Fruit fly (Drosophila melanogaster) whole organism, embryonic: Measurements from ENCODE around the gene pall.

Experiments used
- ATbp ChIP-seq: fragments of 200-800 bp; sonication (Bioruptor generic); optimal IDR thresholded peaks from 2 replicates; lab custom pipeline; 2017; ENCODE audit warnings: missing biosample characterization, mild to moderate bottlenecking, missing genetic modification characterization, missing genetic modification reagents
- Antp ChIP-seq: fragments of 200-800 bp; sonication (Bioruptor generic); optimal IDR thresholded peaks from 3 replicates; lab custom pipeline; 2016; ENCODE audit warnings: missing biosample characterization, missing genetic modification characterization
- CG10321 ChIP-seq: fragments of 200-800 bp; sonication (Bioruptor generic); IDR thresholded peaks from 2 replicates; pipeline ENCODE4 v1.3.6; 2022; ENCODE audit warnings: missing biosample characterization, missing genetic modification characterization
- CG11504 ChIP-seq: fragments of 200-800 bp; sonication (Bioruptor generic); optimal IDR thresholded peaks from 3 replicates; lab custom pipeline; 2019; ENCODE audit warnings: missing biosample characterization, mild to moderate bottlenecking, missing genetic modification characterization, moderate library complexity
- CG12071 ChIP-seq: fragments of 200-800 bp; sonication (Bioruptor generic); optimal IDR thresholded peaks from 3 replicates; lab custom pipeline; 2018; ENCODE audit warnings: missing biosample characterization, mild to moderate bottlenecking, missing genetic modification characterization
- CG12219 ChIP-seq: fragments of 200-800 bp; sonication (Bioruptor generic); optimal IDR thresholded peaks from 3 replicates; lab custom pipeline; 2018; ENCODE audit warnings: missing biosample characterization, mild to moderate bottlenecking, missing genetic modification characterization
- CG15479 ChIP-seq: fragments of 200-800 bp; sonication (Bioruptor generic); optimal IDR thresholded peaks from 3 replicates; lab custom pipeline; 2019; ENCODE audit warnings: missing biosample characterization, mild to moderate bottlenecking, missing genetic modification characterization, moderate library complexity
- CG1832 ChIP-seq: fragments of 200-800 bp; sonication (Bioruptor generic); optimal IDR thresholded peaks from 2 replicates; lab custom pipeline; 2017; ENCODE audit warnings: missing biosample characterization, mild to moderate bottlenecking, missing genetic modification characterization, inconsistent platforms
- CG31388 ChIP-seq: fragments of 200-800 bp; sonication (Bioruptor generic); optimal IDR thresholded peaks from 2 replicates; lab custom pipeline; 2016; ENCODE audit warnings: missing biosample characterization, missing genetic modification characterization
- CG32532 ChIP-seq: fragments of 200-800 bp; sonication (Bioruptor generic); IDR thresholded peaks from 2 replicates; pipeline ENCODE4 v1.3.6; 2022; ENCODE audit warnings: missing biosample characterization, missing genetic modification characterization
- CG3838 ChIP-seq: fragments of 200-800 bp; sonication (Bioruptor generic); optimal IDR thresholded peaks from 3 replicates; lab custom pipeline; 2016; ENCODE audit warnings: missing biosample characterization, missing genetic modification characterization
- CG4707 ChIP-seq: fragments of 200-800 bp; sonication (Bioruptor generic); optimal IDR thresholded peaks from 2 replicates; lab custom pipeline; 2018; ENCODE audit warnings: missing biosample characterization, mild to moderate bottlenecking, missing genetic modification characterization, moderate library complexity
- CG4730 ChIP-seq: fragments of 200-800 bp; sonication (Bioruptor generic); IDR thresholded peaks from 2 replicates; pipeline ENCODE4 v1.3.6; 2022; ENCODE audit warnings: missing biosample characterization, missing genetic modification characterization
- CG6175 ChIP-seq: fragments of 200-800 bp; sonication (Bioruptor generic); IDR thresholded peaks from 3 replicates; pipeline ENCODE4 v1.3.6; 2022; ENCODE audit warnings: missing biosample characterization, missing genetic modification characterization
- CG6683 ChIP-seq: fragments of 200-800 bp; sonication (Bioruptor generic); optimal IDR thresholded peaks from 2 replicates; lab custom pipeline; 2017; ENCODE audit warnings: missing biosample characterization, mild to moderate bottlenecking, missing genetic modification characterization, missing genetic modification reagents
- CG7963 ChIP-seq: fragments of 200-800 bp; sonication (Bioruptor generic); IDR thresholded peaks from 3 replicates; pipeline ENCODE4 v1.3.6; 2022; ENCODE audit warnings: missing biosample characterization, missing genetic modification characterization; ENCODE audit not compliant: partially characterized antibody
- CG8089 ChIP-seq: fragments of 200-800 bp; sonication (Bioruptor generic); optimal IDR thresholded peaks from 3 replicates; lab custom pipeline; 2016; ENCODE audit warnings: missing biosample characterization, missing genetic modification characterization
- CG9727 ChIP-seq: fragments of 200-800 bp; sonication (Bioruptor generic); optimal IDR thresholded peaks from 3 replicates; lab custom pipeline; 2017; ENCODE audit warnings: missing biosample characterization, mild to moderate bottlenecking, missing genetic modification characterization
- CG9932 ChIP-seq: fragments of 200-800 bp; sonication (Bioruptor generic); IDR thresholded peaks from 2 replicates; pipeline ENCODE4 v1.3.6; 2022; ENCODE audit warnings: missing biosample characterization, missing genetic modification characterization
- Camta ChIP-seq: fragments of 200-800 bp; sonication (Bioruptor generic); optimal IDR thresholded peaks from 2 replicates; lab custom pipeline; 2016; ENCODE audit warnings: missing biosample characterization, missing genetic modification characterization
- D19B ChIP-seq: fragments of 200-800 bp; sonication (Bioruptor generic); optimal IDR thresholded peaks from 2 replicates; lab custom pipeline; 2017; ENCODE audit warnings: missing biosample characterization, mild to moderate bottlenecking, missing genetic modification characterization
- ERR ChIP-seq: fragments of 200-800 bp; sonication (Bioruptor generic); optimal IDR thresholded peaks from 2 replicates; lab custom pipeline; 2016; ENCODE audit warnings: missing biosample characterization, missing genetic modification characterization
- Ets65A ChIP-seq: fragments of 200-800 bp; sonication (Bioruptor generic); peaks from one replicate; lab custom pipeline; 2016; ENCODE audit warnings: missing biosample characterization, missing genetic modification characterization
- Hr51 ChIP-seq, 2 experiments: fragments of 200-800 bp; sonication (Bioruptor generic); optimal IDR thresholded peaks; 2 replicates in 1 of 2; 3 replicates in 1 of 2; lab custom pipeline; 2016 to 2018; ENCODE audit warnings: missing biosample characterization in 2 of 2, missing genetic modification characterization in 2 of 2, mild to moderate bottlenecking in 1 of 2, moderate library complexity in 1 of 2
- Jarid2 ChIP-seq: fragments of 200-800 bp; sonication (Bioruptor generic); optimal IDR thresholded peaks from 3 replicates; lab custom pipeline; 2017; ENCODE audit warnings: mild to moderate bottlenecking, missing biosample characterization, missing genetic modification reagents, missing genetic modification characterization
- MESR4 ChIP-seq: fragments of 200-800 bp; sonication (Bioruptor generic); optimal IDR thresholded peaks from 2 replicates; lab custom pipeline; 2018; ENCODE audit warnings: missing biosample characterization, mild to moderate bottlenecking, missing genetic modification characterization, moderate library complexity
- al ChIP-seq: fragments of 200-800 bp; sonication (Bioruptor generic); IDR thresholded peaks from 2 replicates; pipeline ENCODE4 v1.3.6; 2022; ENCODE audit warnings: missing biosample characterization, missing genetic modification characterization
- aop ChIP-seq: fragments of 200-800 bp; sonication (Bioruptor generic); IDR thresholded peaks from 2 replicates; pipeline ENCODE4 v1.3.6; 2022; ENCODE audit warnings: missing biosample characterization, missing genetic modification characterization
- br ChIP-seq: fragments of >200 bp; optimal IDR thresholded peaks from 2 replicates; lab custom pipeline; 2017
- ci ChIP-seq: fragments of 200-800 bp; sonication (Bioruptor generic); IDR thresholded peaks from 3 replicates; pipeline ENCODE4 v1.3.6; 2022; ENCODE audit warnings: missing biosample characterization, missing genetic modification characterization
- crc ChIP-seq: fragments of 200-800 bp; sonication (Bioruptor generic); optimal IDR thresholded peaks from 2 replicates; lab custom pipeline; 2016; ENCODE audit warnings: missing biosample characterization, missing genetic modification characterization
- crp ChIP-seq, 2 experiments: fragments of 200-800 bp; sonication (Bioruptor generic); optimal IDR thresholded peaks; 2 replicates in 1 of 2; 3 replicates in 1 of 2; lab custom pipeline; 2017; ENCODE audit warnings: missing biosample characterization in 2 of 2, missing genetic modification characterization in 2 of 2, mild to moderate bottlenecking in 1 of 2, moderate library complexity in 1 of 2
- cwo ChIP-seq: fragments of 200-800 bp; sonication (Bioruptor generic); optimal IDR thresholded peaks from 3 replicates; lab custom pipeline; 2017; ENCODE audit warnings: missing biosample characterization, missing genetic modification characterization, mild to moderate bottlenecking, moderate library complexity, missing genetic modification reagents
- dysf ChIP-seq: fragments of 200-800 bp; sonication (Bioruptor generic); IDR thresholded peaks from 3 replicates; pipeline ENCODE4 v1.3.6; 2022; ENCODE audit warnings: missing biosample characterization, missing genetic modification characterization
- fd96Cb ChIP-seq: fragments of 200-800 bp; sonication (Bioruptor generic); optimal IDR thresholded peaks from 2 replicates; lab custom pipeline; 2018; ENCODE audit warnings: missing biosample characterization, mild to moderate bottlenecking, missing genetic modification characterization, moderate library complexity
- fu2 ChIP-seq: fragments of 200-800 bp; sonication (Bioruptor generic); optimal IDR thresholded peaks from 2 replicates; lab custom pipeline; 2016; ENCODE audit warnings: missing biosample characterization, missing genetic modification characterization
- gfzf ChIP-seq: fragments of 200-800 bp; sonication (Bioruptor generic); optimal IDR thresholded peaks from 2 replicates; lab custom pipeline; 2016; ENCODE audit warnings: missing biosample characterization, mild to moderate bottlenecking, missing genetic modification characterization, moderate library complexity
- gsb ChIP-seq: fragments of 200-800 bp; sonication (Bioruptor generic); IDR thresholded peaks from 2 replicates; pipeline ENCODE4 v1.3.6; 2022; ENCODE audit warnings: missing biosample characterization, missing genetic modification characterization
- ken ChIP-seq: fragments of 200-800 bp; sonication (Bioruptor generic); IDR thresholded peaks from 3 replicates; pipeline ENCODE4 v1.3.6; 2022; ENCODE audit warnings: missing biosample characterization, missing genetic modification characterization
- lab ChIP-seq: fragments of 200-800 bp; sonication (Bioruptor generic); optimal IDR thresholded peaks from 3 replicates; lab custom pipeline; 2017; ENCODE audit warnings: missing biosample characterization, missing genetic modification characterization, mild to moderate bottlenecking, moderate library complexity, missing genetic modification reagents
- nmo ChIP-seq: fragments of 200-800 bp; sonication (Bioruptor generic); optimal IDR thresholded peaks from 2 replicates; lab custom pipeline; 2018; ENCODE audit warnings: missing biosample characterization, mild to moderate bottlenecking, missing genetic modification characterization, moderate library complexity
- pfk ChIP-seq: fragments of 200-800 bp; sonication (Bioruptor generic); optimal IDR thresholded peaks from 2 replicates; lab custom pipeline; 2018; ENCODE audit warnings: missing biosample characterization, mild to moderate bottlenecking, missing genetic modification characterization, moderate library complexity
- pho ChIP-seq: fragments of 200-800 bp; sonication (Bioruptor generic); optimal IDR thresholded peaks from 2 replicates; lab custom pipeline; 2016; ENCODE audit warnings: missing biosample characterization, missing genetic modification characterization
- prd ChIP-seq, 3 experiments: fragments of >200 bp in 2 of 3; fragments of 200-800 bp in 1 of 3; sonication (Bioruptor generic) in 1 of 3; optimal IDR thresholded peaks in 2 of 3; IDR thresholded peaks in 1 of 3; 2 replicates in 2 of 3; 3 replicates in 1 of 3; pipeline versions ENCODE4 v1.3.6 to Lab custom; 2017 to 2022; ENCODE audit warnings: missing biosample characterization in 1 of 3, missing genetic modification characterization in 1 of 3
- salm ChIP-seq: fragments of 200-800 bp; sonication (Bioruptor generic); optimal IDR thresholded peaks from 2 replicates; lab custom pipeline; 2018; ENCODE audit warnings: missing biosample characterization, mild to moderate bottlenecking, missing genetic modification characterization
- sens-2 ChIP-seq: fragments of 200-800 bp; sonication (Bioruptor generic); IDR thresholded peaks from 2 replicates; pipeline ENCODE4 v1.3.6; 2022; ENCODE audit warnings: missing biosample characterization, missing genetic modification characterization
- sob ChIP-seq: fragments of 200-800 bp; sonication (Bioruptor generic); IDR thresholded peaks from 2 replicates; pipeline ENCODE4 v1.3.6; 2022; ENCODE audit warnings: missing biosample characterization, missing genetic modification characterization
- tin ChIP-seq: fragments of 200-800 bp; sonication (Bioruptor generic); optimal IDR thresholded peaks from 3 replicates; lab custom pipeline; 2016; ENCODE audit warnings: missing biosample characterization, missing genetic modification characterization
- wek ChIP-seq: fragments of 200-800 bp; sonication (Bioruptor generic); optimal IDR thresholded peaks from 3 replicates; lab custom pipeline; 2018; ENCODE audit warnings: missing biosample characterization, mild to moderate bottlenecking, missing genetic modification characterization, moderate library complexity

The pall gene

dm6 chr3L:9460775-9461491 lies 26.7 kb downstream of the pall start, which contains the start of the genes CG3434 and CG44838 (continued):
- TF ChIP-seq ci (GFP tag; lab: Robert Waterston, UW) (peak; percentile 79; the same call in 2 of the 3 replicates), crp (GFP tag; optimal IDR thresholded peaks at IDR 0.05; lab: Kevin White, UChicago) (peak in 1 of 2 experiments; percentile 55), CG4707 (GFP tag; lab: Kevin White, UChicago) (no peak), MESR4 (no peak), al (GFP tag; lab: Robert Waterston, UW) (peak; percentile 43), fd96Cb (peak; percentile 64), prd (optimal IDR thresholded peaks at IDR 0.05; lab: Kevin White, UChicago) (no peak), prd (GFP tag; IDR thresholded peaks at IDR 0.05; lab: Robert Waterston, UW) (peak; percentile 86), CG15479 (peak; percentile 19), CG8089 (GFP tag; lab: Kevin White, UChicago) (no peak), crc (GFP tag; lab: Kevin White, UChicago) (peak; percentile 39), CG32532 (GFP tag; lab: Robert Waterston, UW) (peak; percentile 81), CG6175 (GFP tag; lab: Robert Waterston, UW) (peak; percentile 44; the same call in 1 of the 3 replicates), CG6683 (GFP tag; lab: Kevin White, UChicago) (peak; percentile 62), Jarid2 (GFP tag; lab: Kevin White, UChicago) (peak; percentile 81), gsb (GFP tag; lab: Robert Waterston, UW) (no peak), aop (GFP tag; lab: Robert Waterston, UW) (no peak), Hr51 (GFP tag; optimal IDR thresholded peaks at IDR 0.05; lab: Kevin White, UChicago) (peak; percentile 66 to 81), CG12219 (GFP tag; lab: Kevin White, UChicago) (peak; percentile 29), ATbp (peak; percentile 55), fu2 (GFP tag; lab: Kevin White, UChicago) (peak; percentile 39), CG10321 (GFP tag; lab: Robert Waterston, UW) (no peak), cwo (peak; percentile 75), Camta (peak; percentile 35), sob (GFP tag; lab: Robert Waterston, UW) (peak; percentile 80), dysf (GFP tag; lab: Robert Waterston, UW) (peak; percentile 76), CG3838 (GFP tag; lab: Kevin White, UChicago) (peak; percentile 27), D19B (GFP tag; lab: Kevin White, UChicago) (peak; percentile 57), Ets65A (GFP tag; lab: Kevin White, UChicago) (peak; percentile 96), pho (GFP tag; lab: Kevin White, UChicago) (peak; percentile 82), CG7963 (GFP tag; lab: Robert Waterston, UW) (no peak), ken (GFP tag; lab: Robert Waterston, UW) (peak; percentile 70; the same call in 1 of the 3 replicates), sens-2 (GFP tag; lab: Robert Waterston, UW) (no peak), CG11504 (tag; lab: Kevin White, UChicago) (peak; percentile 79), pfk (GFP tag; lab: Kevin White, UChicago) (no peak), ERR (GFP tag; lab: Kevin White, UChicago) (no peak), nmo (GFP tag; lab: Kevin White, UChicago) (peak; percentile 87), CG9727 (GFP tag; lab: Kevin White, UChicago) (peak; percentile 86), CG31388 (GFP tag; lab: Kevin White, UChicago) (peak; percentile 32), CG4730 (GFP tag; lab: Robert Waterston, UW) (peak; percentile 48; the same call in 1 of the 2 replicates), CG12071 (GFP tag; lab: Kevin White, UChicago) (peak; percentile 18), tin (peak; percentile 84), CG9932 (GFP tag; lab: Robert Waterston, UW) (peak; percentile 87), gfzf (GFP tag; lab: Kevin White, UChicago) (peak; percentile 16), CG1832 (GFP tag; lab: Kevin White, UChicago) (peak; percentile 18), br (lab: Kevin White, UChicago) (no peak), wek (GFP tag; lab: Kevin White, UChicago) (no peak), Antp (peak; percentile 62), lab (peak; percentile 85), salm (tag; lab: Kevin White, UChicago) (peak; percentile 37)
